Fruit fly (Drosophila melanogaster) whole organism, embryonic: ENCODE results near the gene CG43163.

Experiments used
- CG10321 ChIP-seq: fragments of 200-800 bp; sonication (Bioruptor generic); IDR thresholded peaks from 2 replicates; pipeline ENCODE4 v1.3.6; 2022; ENCODE audit warnings: missing biosample characterization, missing genetic modification characterization
- CG10979 ChIP-seq: fragments of 200-800 bp; sonication (Bioruptor generic); optimal IDR thresholded peaks from 2 replicates; lab custom pipeline; 2018; ENCODE audit warnings: missing biosample characterization, mild to moderate bottlenecking, missing genetic modification characterization, moderate library complexity
- CG12659 ChIP-seq: fragments of 200-800 bp; sonication (Bioruptor generic); optimal IDR thresholded peaks from 3 replicates; lab custom pipeline; 2017; ENCODE audit warnings: mild to moderate bottlenecking, missing biosample characterization, missing genetic modification reagents, missing genetic modification characterization
- CG13296 ChIP-seq: fragments of 200-800 bp; sonication (Bioruptor generic); optimal IDR thresholded peaks from 3 replicates; lab custom pipeline; 2018; ENCODE audit warnings: missing biosample characterization, mild to moderate bottlenecking, missing genetic modification characterization
- CG14860 ChIP-seq: fragments of 200-800 bp; sonication (Bioruptor generic); IDR thresholded peaks from 3 replicates; pipeline ENCODE4 v1.3.6; 2022; ENCODE audit warnings: missing biosample characterization, missing genetic modification characterization; ENCODE audit not compliant: partially characterized antibody
- CG18476 ChIP-seq: fragments of 200-800 bp; sonication (Bioruptor generic); optimal IDR thresholded peaks from 2 replicates; lab custom pipeline; 2016; ENCODE audit warnings: missing biosample characterization, mild to moderate bottlenecking, missing genetic modification characterization
- CG18619 ChIP-seq: fragments of 200-800 bp; sonication (Bioruptor generic); optimal IDR thresholded peaks from 3 replicates; lab custom pipeline; 2017; ENCODE audit warnings: missing biosample characterization, mild to moderate bottlenecking, missing genetic modification characterization
- CG2116 ChIP-seq: fragments of 200-800 bp; sonication (Bioruptor generic); optimal IDR thresholded peaks from 3 replicates; lab custom pipeline; 2018; ENCODE audit warnings: missing biosample characterization, mild to moderate bottlenecking, missing genetic modification characterization
- CG2199 ChIP-seq: fragments of 200-800 bp; sonication (Bioruptor generic); IDR thresholded peaks from 3 replicates; pipeline ENCODE4 v1.3.6; 2022; ENCODE audit warnings: missing biosample characterization, missing genetic modification characterization
- CG30431 ChIP-seq: fragments of 200-800 bp; sonication (Bioruptor generic); optimal IDR thresholded peaks from 2 replicates; lab custom pipeline; 2017; ENCODE audit warnings: missing biosample characterization, missing genetic modification characterization
- CG32772 ChIP-seq: fragments of 200-800 bp; sonication (Bioruptor generic); IDR thresholded peaks from 2 replicates; pipeline ENCODE4 v1.3.6; 2022; ENCODE audit warnings: missing biosample characterization, missing genetic modification characterization
- CG33213 ChIP-seq: fragments of 200-800 bp; sonication (Bioruptor generic); optimal IDR thresholded peaks from 3 replicates; lab custom pipeline; 2016; ENCODE audit warnings: missing biosample characterization, missing genetic modification characterization
- CG34376 ChIP-seq: fragments of 200-800 bp; sonication (Bioruptor generic); optimal IDR thresholded peaks from 2 replicates; lab custom pipeline; 2018; ENCODE audit warnings: missing biosample characterization, mild to moderate bottlenecking, missing genetic modification characterization
- CG4282 ChIP-seq: fragments of 200-800 bp; sonication (Bioruptor generic); optimal IDR thresholded peaks from 2 replicates; lab custom pipeline; 2016; ENCODE audit warnings: missing biosample characterization, missing genetic modification characterization
- CG4424 ChIP-seq: fragments of 200-800 bp; sonication (Bioruptor generic); optimal IDR thresholded peaks from 3 replicates; lab custom pipeline; 2016; ENCODE audit warnings: missing biosample characterization, missing genetic modification characterization
- CG4707 ChIP-seq: fragments of 200-800 bp; sonication (Bioruptor generic); optimal IDR thresholded peaks from 2 replicates; lab custom pipeline; 2018; ENCODE audit warnings: missing biosample characterization, mild to moderate bottlenecking, missing genetic modification characterization, moderate library complexity
- CG4820 ChIP-seq: fragments of 200-800 bp; sonication (Bioruptor generic); optimal IDR thresholded peaks from 3 replicates; lab custom pipeline; 2016; ENCODE audit warnings: missing biosample characterization, missing genetic modification characterization
- CG7357 ChIP-seq: fragments of 200-800 bp; sonication (Bioruptor generic); IDR thresholded peaks from 3 replicates; pipeline ENCODE4 v1.3.6; 2022; ENCODE audit warnings: missing biosample characterization, missing genetic modification characterization
- CG7839 ChIP-seq: fragments of 200-800 bp; sonication (Bioruptor generic); optimal IDR thresholded peaks from 3 replicates; lab custom pipeline; 2018; ENCODE audit warnings: missing biosample characterization, mild to moderate bottlenecking, missing genetic modification characterization, moderate library complexity
- CG8281 ChIP-seq: fragments of 200-800 bp; sonication (Bioruptor generic); optimal IDR thresholded peaks from 2 replicates; lab custom pipeline; 2018; ENCODE audit warnings: missing biosample characterization, mild to moderate bottlenecking, missing genetic modification characterization, moderate library complexity
- Chrac-16 ChIP-seq: fragments of 200-800 bp; sonication (Bioruptor generic); optimal IDR thresholded peaks from 3 replicates; lab custom pipeline; 2016; ENCODE audit warnings: missing biosample characterization, missing genetic modification characterization
- Dbx ChIP-seq: fragments of 200-800 bp; sonication (Bioruptor generic); IDR thresholded peaks from 3 replicates; pipeline ENCODE4 v1.3.6; 2022; ENCODE audit warnings: missing biosample characterization, missing genetic modification characterization
- Dip3 ChIP-seq: fragments of 200-800 bp; sonication (Bioruptor generic); optimal IDR thresholded peaks from 3 replicates; lab custom pipeline; 2016; ENCODE audit warnings: missing biosample characterization, missing genetic modification characterization
- E2f2 ChIP-seq: fragments of 200-800 bp; sonication (Bioruptor generic); IDR thresholded peaks from 2 replicates; pipeline ENCODE4 v1.3.6; 2022; ENCODE audit warnings: missing biosample characterization, missing genetic modification characterization
- Ets97D ChIP-seq: fragments of 200-800 bp; sonication (Bioruptor generic); optimal IDR thresholded peaks from 3 replicates; lab custom pipeline; 2016; ENCODE audit warnings: missing biosample characterization, missing genetic modification characterization
- H15 ChIP-seq: fragments of 200-800 bp; sonication (Bioruptor generic); IDR thresholded peaks from 3 replicates; pipeline ENCODE4 v1.3.6; 2022; ENCODE audit warnings: missing biosample characterization, missing genetic modification characterization
- HLHmδ ChIP-seq: fragments of 200-800 bp; sonication (Bioruptor generic); optimal IDR thresholded peaks from 2 replicates; lab custom pipeline; 2018; ENCODE audit warnings: missing biosample characterization, mild to moderate bottlenecking, missing genetic modification characterization, moderate library complexity
- Hr39 ChIP-seq: fragments of >200 bp; optimal IDR thresholded peaks from 2 replicates; lab custom pipeline; 2017
- Hr78 ChIP-seq, 2 experiments: fragments of 200-800 bp in 1 of 2; fragments of >200 bp in 1 of 2; sonication (Bioruptor generic) in 1 of 2; optimal IDR thresholded peaks; 2 replicates each; lab custom pipeline; 2017 to 2019; ENCODE audit warnings: missing biosample characterization in 2 of 2, missing genetic modification characterization in 2 of 2, mild to moderate bottlenecking in 1 of 2, moderate library complexity in 1 of 2
- Lpt ChIP-seq: fragments of >200 bp; optimal IDR thresholded peaks from 2 replicates; lab custom pipeline; 2018; ENCODE audit warnings: missing biosample characterization, missing genetic modification characterization
- Rfx ChIP-seq: fragments of 200-800 bp; sonication (Bioruptor generic); IDR thresholded peaks from 2 replicates; pipeline ENCODE4 v1.3.6; 2022; ENCODE audit warnings: missing biosample characterization, missing genetic modification characterization
- ara ChIP-seq: fragments of 200-800 bp; sonication (Bioruptor generic); IDR thresholded peaks from 2 replicates; pipeline ENCODE4 v1.3.6; 2022; ENCODE audit warnings: missing biosample characterization, missing genetic modification characterization
- bsh ChIP-seq, 2 experiments: fragments of 200-800 bp; sonication (Bioruptor generic); optimal IDR thresholded peaks; 2 replicates each; lab custom pipeline; 2017 to 2018; ENCODE audit warnings: mild to moderate bottlenecking in 2 of 2, missing biosample characterization in 2 of 2, missing genetic modification characterization in 2 of 2, moderate library complexity in 1 of 2
- cad ChIP-seq: fragments of >200 bp; optimal IDR thresholded peaks from 2 replicates; lab custom pipeline; 2017; ENCODE audit warnings: missing biosample characterization, missing genetic modification characterization
- crp ChIP-seq, 2 experiments: fragments of 200-800 bp; sonication (Bioruptor generic); optimal IDR thresholded peaks; 2 replicates in 1 of 2; 3 replicates in 1 of 2; lab custom pipeline; 2017; ENCODE audit warnings: missing biosample characterization in 2 of 2, missing genetic modification characterization in 2 of 2, mild to moderate bottlenecking in 1 of 2, moderate library complexity in 1 of 2
- dysf ChIP-seq: fragments of 200-800 bp; sonication (Bioruptor generic); IDR thresholded peaks from 3 replicates; pipeline ENCODE4 v1.3.6; 2022; ENCODE audit warnings: missing biosample characterization, missing genetic modification characterization
- exex ChIP-seq: fragments of 200-800 bp; sonication (Bioruptor generic); optimal IDR thresholded peaks from 4 replicates; lab custom pipeline; 2018; ENCODE audit warnings: missing biosample characterization, mild to moderate bottlenecking, missing genetic modification characterization, moderate library complexity
- kay ChIP-seq: fragments of 200-800 bp; sonication (Bioruptor generic); optimal IDR thresholded peaks from 2 replicates; lab custom pipeline; 2016; ENCODE audit warnings: missing biosample characterization, missing genetic modification characterization
- mirr ChIP-seq: fragments of 200-800 bp; sonication (Bioruptor generic); optimal IDR thresholded peaks from 3 replicates; lab custom pipeline; 2018; ENCODE audit warnings: missing biosample characterization, mild to moderate bottlenecking, missing genetic modification characterization
- mld ChIP-seq: fragments of 200-800 bp; sonication (Bioruptor generic); IDR thresholded peaks from 3 replicates; pipeline ENCODE4 v1.3.6; 2022; ENCODE audit warnings: missing biosample characterization, missing genetic modification characterization; ENCODE audit not compliant: partially characterized antibody
- nmo ChIP-seq: fragments of 200-800 bp; sonication (Bioruptor generic); optimal IDR thresholded peaks from 2 replicates; lab custom pipeline; 2018; ENCODE audit warnings: missing biosample characterization, mild to moderate bottlenecking, missing genetic modification characterization, moderate library complexity
- pfk ChIP-seq: fragments of 200-800 bp; sonication (Bioruptor generic); optimal IDR thresholded peaks from 2 replicates; lab custom pipeline; 2018; ENCODE audit warnings: missing biosample characterization, mild to moderate bottlenecking, missing genetic modification characterization, moderate library complexity
- pnt ChIP-seq: fragments of 200-800 bp; sonication (Bioruptor generic); optimal IDR thresholded peaks from 3 replicates; lab custom pipeline; 2016; ENCODE audit warnings: missing biosample characterization, missing genetic modification characterization
- pros ChIP-seq: fragments of 200-800 bp; sonication (Bioruptor generic); optimal IDR thresholded peaks from 3 replicates; lab custom pipeline; 2019; ENCODE audit warnings: missing biosample characterization, mild to moderate bottlenecking, missing genetic modification characterization, moderate library complexity
- sisA ChIP-seq: fragments of 200-800 bp; sonication (Bioruptor generic); IDR thresholded peaks from 2 replicates; pipeline ENCODE4 v1.3.6; 2022; ENCODE audit warnings: missing biosample characterization, missing genetic modification characterization
- tgo ChIP-seq: fragments of 200-800 bp; sonication (Bioruptor generic); IDR thresholded peaks from 3 replicates; pipeline ENCODE4 v1.3.6; 2022; ENCODE audit warnings: missing biosample characterization, missing genetic modification characterization
- tx ChIP-seq: fragments of 200-800 bp; sonication (Bioruptor generic); optimal IDR thresholded peaks from 2 replicates; lab custom pipeline; 2016; ENCODE audit warnings: missing biosample characterization, missing genetic modification characterization
- vfl ChIP-seq: fragments of 200-800 bp; sonication (Bioruptor generic); optimal IDR thresholded peaks from 2 replicates; lab custom pipeline; 2016; ENCODE audit warnings: missing biosample characterization, missing genetic modification characterization
- vnd ChIP-seq: fragments of 200-800 bp; sonication (Bioruptor generic); IDR thresholded peaks from 3 replicates; pipeline ENCODE4 v1.3.6; 2022; ENCODE audit warnings: missing biosample characterization, missing genetic modification characterization; ENCODE audit not compliant: partially characterized antibody
- z ChIP-seq: fragments of 200-800 bp; sonication (Bioruptor generic); IDR thresholded peaks from 3 replicates; pipeline ENCODE4 v1.3.6; 2022; ENCODE audit warnings: missing biosample characterization, missing genetic modification characterization

Gene CG43163

dm6 chr3L:8524816-8525625 is 18.1 kb upstream of the CG43163 start, which contains the start of the genes GstO1 and foi (continued):
- peak; percentile 74 for TF ChIP-seq E2f2 (GFP tag; lab: Robert Waterston, UW)
- TF ChIP-seq pros (GFP tag; lab: Kevin White, UChicago): no peak
- no peak for TF ChIP-seq exex (tag; lab: Kevin White, UChicago)
- no peak for TF ChIP-seq pnt (GFP tag; lab: Kevin White, UChicago)
- TF ChIP-seq CG33213: no peak
- TF ChIP-seq CG8281: no peak
- TF ChIP-seq ara (GFP tag; lab: Robert Waterston, UW): no peak
- TF ChIP-seq CG7839: peak; percentile 7
- no peak for TF ChIP-seq tx (GFP tag; lab: Kevin White, UChicago)
- TF ChIP-seq CG10321 (GFP tag; lab: Robert Waterston, UW): 0 out of 2 replicates have a peak, but pooled peaks have one; percentile 30
- TF ChIP-seq dysf: no peak
- no peak for TF ChIP-seq z
- no peak for TF ChIP-seq kay (GFP tag; lab: Kevin White, UChicago)
- peak; percentile 74 for TF ChIP-seq Rfx (GFP tag; lab: Robert Waterston, UW)
- TF ChIP-seq mirr (GFP tag; lab: Kevin White, UChicago): peak; percentile 2
- no peak for TF ChIP-seq CG10979 (tag; lab: Kevin White, UChicago)
- no peak for TF ChIP-seq Chrac-16 (GFP tag; lab: Kevin White, UChicago)
- no peak for TF ChIP-seq vfl (GFP tag; lab: Kevin White, UChicago)
- no peak for TF ChIP-seq Dip3 (GFP tag; lab: Kevin White, UChicago)
- no peak for TF ChIP-seq sisA (GFP tag; lab: Robert Waterston, UW)
- no peak for TF ChIP-seq H15
- TF ChIP-seq Dbx (GFP tag; lab: Robert Waterston, UW): peak; percentile 45; the same call in 1 of the 3 replicates
- no peak for TF ChIP-seq cad (GFP tag; lab: Kevin White, UChicago)
- TF ChIP-seq Ets97D (GFP tag; lab: Kevin White, UChicago): peak; percentile 46
- no peak for TF ChIP-seq CG32772 (GFP tag; lab: Robert Waterston, UW)
- TF ChIP-seq bsh (GFP tag; optimal IDR thresholded peaks at IDR 0.05; lab: Kevin White, UChicago): no peak

- TF ChIP-seq CG30431 (GFP tag; lab: Kevin White, UChicago) (no peak), CG4424 (no peak), HLHmδ (GFP tag; lab: Kevin White, UChicago) (no peak), CG2199 (no peak), CG4820 (GFP tag; lab: Kevin White, UChicago) (no peak), crp (GFP tag; optimal IDR thresholded peaks at IDR 0.05; lab: Kevin White, UChicago) (no peak), nmo (no peak), Hr39 (lab: Kevin White, UChicago) (no peak), CG10321 (GFP tag; lab: Robert Waterston, UW) (no peak), tgo (no peak), CG12659 (no peak), CG18476 (GFP tag; lab: Kevin White, UChicago) (no peak), CG34376 (GFP tag; lab: Kevin White, UChicago) (peak; percentile 14), pfk (GFP tag; lab: Kevin White, UChicago) (no peak), CG14860 (no peak), Rfx (GFP tag; lab: Robert Waterston, UW) (no peak), CG18619 (no peak), vnd (GFP tag; lab: Robert Waterston, UW) (no peak), CG13296 (GFP tag; lab: Kevin White, UChicago) (no peak), Lpt (GFP tag; lab: Kevin White, UChicago) (no peak), CG4282 (GFP tag; lab: Kevin White, UChicago) (no peak), mld (GFP tag; lab: Robert Waterston, UW) (no peak), CG4707 (GFP tag; lab: Kevin White, UChicago) (no peak), Dip3 (GFP tag; lab: Kevin White, UChicago) (no peak), CG2116 (GFP tag; lab: Kevin White, UChicago) (peak; percentile 47), Hr78 (GFP tag; optimal IDR thresholded peaks at IDR 0.05; lab: Kevin White, UChicago) (no peak), CG7357 (no peak)
Observed at dm6 chr3L:8523257-8523656, 16.3 kb upstream of the CG43163 start, which contains the start of gene GstO2. Gene GstO2, minus strand, starts transcription at chr3L:8523501.
